Worm (Caenorhabditis elegans) whole organism, L4 larva: ENCODE measurements around the gene nova-1.

Source experiments
- F37D6.2 ChIP-seq: sonication (generic microtip); optimal IDR thresholded peaks from 2 replicates; lab custom pipeline; 2016; ENCODE audit warnings: mild to moderate bottlenecking, missing genetic modification characterization, missing compliant biosample characterization
- aha-1 ChIP-seq: fragments of 150-350 bp; peaks from one replicate; lab custom pipeline; 2014; ENCODE audit warnings: missing biosample characterization, missing genetic modification characterization
- aly-2 ChIP-seq: sonication (generic microtip); optimal IDR thresholded peaks from 2 replicates; lab custom pipeline; 2018; ENCODE audit warnings: missing biosample characterization, missing genetic modification characterization
- ceh-44 ChIP-seq: fragments of 200-800 bp; sonication (Bioruptor generic); IDR thresholded peaks from 2 replicates; pipeline ENCODE4 v1.3.6; 2022; ENCODE audit warnings: missing genetic modification reagents, missing genetic modification characterization, missing compliant biosample characterization
- ceh-82 ChIP-seq: sonication (generic microtip); optimal IDR thresholded peaks from 2 replicates; lab custom pipeline; 2017; ENCODE audit warnings: missing biosample characterization, missing genetic modification characterization
- dmd-9 ChIP-seq: fragments of 200-800 bp; sonication (Bioruptor generic); IDR thresholded peaks from 2 replicates; pipeline ENCODE4 v1.3.6; 2022; ENCODE audit warnings: missing genetic modification reagents, missing genetic modification characterization, missing compliant biosample characterization
- fos-1 ChIP-seq: fragments of 150-350 bp; optimal IDR thresholded peaks from 2 replicates; lab custom pipeline; 2014; ENCODE audit warnings: missing biosample characterization, missing genetic modification characterization
- lin-39 ChIP-seq: fragments of 150-350 bp; optimal IDR thresholded peaks from 2 replicates; lab custom pipeline; 2014; ENCODE audit warnings: missing biosample characterization, missing genetic modification reagents, missing genetic modification characterization
- lsy-2 ChIP-seq, 2 experiments: fragments of 150-350 bp in 1 of 2; sonication (generic microtip) in 1 of 2; optimal IDR thresholded peaks; 2 replicates each; lab custom pipeline; 2014 to 2017; ENCODE audit warnings: missing biosample characterization in 2 of 2, missing genetic modification characterization in 2 of 2
- nhr-41 ChIP-seq: fragments of 200-800 bp; sonication (Bioruptor generic); IDR thresholded peaks from 2 replicates; pipeline ENCODE4 v1.3.6; 2022; ENCODE audit warnings: missing genetic modification reagents, missing genetic modification characterization, missing compliant biosample characterization
- pha-4 ChIP-seq, 2 experiments: fragments of 150-350 bp in 1 of 2; fragments of 200-800 bp in 1 of 2; sonication (Bioruptor generic) in 1 of 2; IDR thresholded peaks in 1 of 2; optimal IDR thresholded peaks in 1 of 2; 2 replicates each; pipeline versions ENCODE4 v1.3.6 to Lab custom; 2014 to 2022; ENCODE audit warnings: missing genetic modification characterization in 2 of 2, missing genetic modification reagents in 2 of 2, missing biosample characterization in 1 of 2, missing compliant biosample characterization in 1 of 2
- php-3 ChIP-seq: fragments of 200-800 bp; sonication (Bioruptor generic); IDR thresholded peaks from 2 replicates; pipeline ENCODE4 v1.3.6; 2022; ENCODE audit warnings: missing genetic modification reagents, missing genetic modification characterization, missing compliant biosample characterization
- skn-1 ChIP-seq: fragments of 150-350 bp; optimal IDR thresholded peaks from 2 replicates; lab custom pipeline; 2014; ENCODE audit warnings: missing biosample characterization, missing genetic modification characterization
- unc-62 ChIP-seq, 3 experiments: fragments of 150-350 bp in 1 of 3; sonication (generic microtip); optimal IDR thresholded peaks in 2 of 3; peaks in 1 of 3; 1 replicate in 1 of 3; 2 replicates in 2 of 3; lab custom pipeline; 2014 to 2017; ENCODE audit warnings: missing biosample characterization in 3 of 3, missing genetic modification characterization in 3 of 3, missing genetic modification reagents in 3 of 3, missing genotype in 1 of 3

- TF ChIP-seq unc-62 (GFP tag; optimal IDR thresholded peaks at IDR 0.05 in 1 of 2; lab: Kevin White, UChicago): no peak
- TF ChIP-seq unc-62 (tag; optimal IDR thresholded peaks at IDR 0.05; lab: Kevin White, UChicago): no peak
- TF ChIP-seq fos-1 (tag; lab: Kevin White, UChicago): no peak
- no peak for TF ChIP-seq php-3 (GFP tag; lab: Robert Waterston, UW)
- TF ChIP-seq aly-2 (tag; lab: Kevin White, UChicago): no peak
- no peak for TF ChIP-seq lin-39 (tag; lab: Kevin White, UChicago)
- TF ChIP-seq skn-1: no peak
- TF ChIP-seq nhr-41 (GFP tag; lab: Robert Waterston, UW): no peak
- TF ChIP-seq dmd-9 (GFP tag; lab: Robert Waterston, UW): no peak
- TF ChIP-seq lsy-2 (tag; optimal IDR thresholded peaks at IDR 0.05; lab: Kevin White, UChicago): no peak
- no peak for TF ChIP-seq ceh-44
- no peak for TF ChIP-seq ceh-82 (tag; lab: Kevin White, UChicago)
- TF ChIP-seq aha-1 (tag; lab: Kevin White, UChicago): no peak
- no peak for TF ChIP-seq pha-4 (GFP tag; IDR thresholded peaks at IDR 0.05; lab: Robert Waterston, UW)
- TF ChIP-seq pha-4 (tag; optimal IDR thresholded peaks at IDR 0.05; lab: Kevin White, UChicago): no peak
- no peak for TF ChIP-seq F37D6.2 (tag; lab: Kevin White, UChicago)
These were observed 16.6 kb upstream of the nova-1 start, which contains the start of gene par-4 for ce11 chrV:18098387-18098786.
